Worm (Caenorhabditis elegans) whole organism, late embryonic: Measurements from ENCODE around the gene gcy-21.

Experiments used
- ama-1 ChIP-seq: fragments of 150-350 bp; optimal IDR thresholded peaks from 2 replicates; lab custom pipeline; 2014
- elt-2 ChIP-seq: sonication (generic microtip); optimal IDR thresholded peaks from 2 replicates; lab custom pipeline; 2016; ENCODE audit warnings: missing genetic modification reagents, missing genetic modification characterization, missing compliant biosample characterization
- lin-11 ChIP-seq: fragments of 200-800 bp; sonication (Bioruptor generic); optimal IDR thresholded peaks from 2 replicates; lab custom pipeline; 2018; ENCODE audit warnings: mild to moderate bottlenecking, missing genetic modification characterization, missing compliant biosample characterization

- TF ChIP-seq ama-1 (lab: Kevin White, UChicago) (no peak), lin-11 (no peak), elt-2 (tag; lab: Kevin White, UChicago) (no peak)
These were observed 28.3 kb upstream of the gcy-21 start, which contains the start of gene D2062.1 for ce11 chrII:2631169-2631568.
